Worm (Caenorhabditis elegans): ENCODE results near the gene hizr-1.

DNA sequence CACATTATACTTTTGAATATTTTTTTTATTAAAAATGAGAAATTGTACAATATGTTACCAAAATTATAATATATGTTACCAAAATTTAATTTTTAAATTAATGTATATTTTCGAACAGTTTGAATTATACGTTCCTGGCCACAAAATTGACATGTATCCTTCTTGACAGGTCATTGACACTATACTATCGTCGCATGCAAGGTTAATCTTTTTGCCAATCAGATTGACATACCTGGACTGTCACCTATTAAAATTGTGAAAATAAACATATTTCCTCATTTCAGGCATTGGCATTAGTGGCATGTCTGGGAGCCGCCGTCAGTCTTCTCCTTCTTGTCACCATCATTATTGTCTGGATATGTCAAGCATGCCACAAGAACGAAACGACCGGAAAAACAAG lies 52.0 kb downstream of the hizr-1 start:
- TF ChIP-seq elt-3 (tag; optimal IDR thresholded peaks at IDR 0.05) (no peak), blmp-1 (tag; optimal IDR thresholded peaks at IDR 0.05) (no peak), unc-62 (GFP tag; optimal IDR thresholded peaks at IDR 0.05) (peak; percentile 29), lin-13 (tag; optimal IDR thresholded peaks at IDR 0.05) (no peak), unc-39 (tag; optimal IDR thresholded peaks at IDR 0.05) (no peak), ces-1 (GFP tag; optimal IDR thresholded peaks at IDR 0.05) (no peak), pha-4 (tag; optimal IDR thresholded peaks at IDR 0.05) (no peak), sptf-1 (tag; optimal IDR thresholded peaks at IDR 0.05) (no peak), zip-8 (tag; optimal IDR thresholded peaks at IDR 0.05) (no peak), snpc-4 (tag; optimal IDR thresholded peaks at IDR 0.05) (no peak), mep-1 (tag; optimal IDR thresholded peaks at IDR 0.05) (no peak)

All from whole organism, mixed stage, embryonic.